Fruit fly (Drosophila melanogaster): ENCODE measurements around the gene CG15365.

The CG15365 gene

DNA sequence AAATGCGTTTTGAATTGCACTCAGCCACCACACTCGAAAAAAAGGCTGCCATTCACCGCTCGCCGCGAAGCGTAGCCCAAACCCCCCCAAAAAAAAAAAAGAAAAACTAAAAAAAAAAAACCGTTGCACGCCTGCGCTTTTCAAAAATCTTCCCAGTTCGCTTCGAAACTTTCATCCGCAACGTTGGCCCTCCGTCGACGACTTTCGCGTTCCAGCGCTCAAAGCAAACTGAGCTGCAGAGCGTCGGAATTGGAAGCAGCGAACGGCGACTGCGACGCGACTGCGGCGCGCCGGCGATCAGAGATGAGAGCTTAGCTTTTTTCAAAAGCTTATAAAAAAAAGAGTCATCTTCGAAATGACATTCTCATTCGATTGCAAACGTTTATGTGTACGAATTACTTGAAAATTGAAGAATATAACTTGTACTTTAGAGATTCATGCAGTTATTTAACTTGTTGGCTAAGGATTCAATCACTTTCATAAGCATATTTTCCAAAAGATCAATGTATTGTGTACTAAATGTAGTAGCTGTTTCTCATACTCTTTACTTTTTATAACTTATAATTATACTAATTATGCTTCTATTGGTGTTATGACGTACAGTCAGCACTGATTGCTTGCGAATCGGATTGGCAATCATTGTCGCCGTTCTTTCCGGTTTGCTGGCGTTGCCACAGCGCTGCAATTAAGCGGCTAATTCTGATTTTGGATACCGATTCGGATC lies at the start of gene CG15365 (continued):
- TF ChIP-seq fd59A (GFP tag; optimal IDR thresholded peaks at IDR 0.05), result peak; percentile 5
- peak; percentile 52 for TF ChIP-seq Sox102F (GFP tag; optimal IDR thresholded peaks at IDR 0.05)
- TF ChIP-seq Ets96B (tag; optimal IDR thresholded peaks at IDR 0.05), result no peak
- TF ChIP-seq Blimp-1 (GFP tag; optimal IDR thresholded peaks at IDR 0.05), result no peak
- TF ChIP-seq CG8632 (GFP tag; optimal IDR thresholded peaks at IDR 0.05), result no peak
- peak; percentile 39; the same call in 1 of the 2 replicates for TF ChIP-seq CG15336 (GFP tag; IDR thresholded peaks at IDR 0.05)
- no peak for TF ChIP-seq CG11762 (GFP tag; optimal IDR thresholded peaks at IDR 0.05; ENCODE audit: insufficient read depth)
- TF ChIP-seq topi (GFP tag; optimal IDR thresholded peaks at IDR 0.05), result peak; percentile 34
- peak; percentile 51 for TF ChIP-seq pdm3 (GFP tag; optimal IDR thresholded peaks at IDR 0.05)

- TF ChIP-seq eg (GFP tag; IDR thresholded peaks at IDR 0.05), result no peak
- TF ChIP-seq Eip78C (GFP tag), result peak; percentile 40
- TF ChIP-seq achi (GFP tag; optimal IDR thresholded peaks at IDR 0.05), result no peak
- TF ChIP-seq Met (GFP tag; optimal IDR thresholded peaks at IDR 0.05), result no peak
- peak; percentile 91 for TF ChIP-seq dsx (GFP tag; optimal IDR thresholded peaks at IDR 0.05; ENCODE audit: poor library complexity, severe bottlenecking)
Observed at dm6 chrX:9110155-9110909, 42.5 kb upstream of the CG15365 start.

DNA sequence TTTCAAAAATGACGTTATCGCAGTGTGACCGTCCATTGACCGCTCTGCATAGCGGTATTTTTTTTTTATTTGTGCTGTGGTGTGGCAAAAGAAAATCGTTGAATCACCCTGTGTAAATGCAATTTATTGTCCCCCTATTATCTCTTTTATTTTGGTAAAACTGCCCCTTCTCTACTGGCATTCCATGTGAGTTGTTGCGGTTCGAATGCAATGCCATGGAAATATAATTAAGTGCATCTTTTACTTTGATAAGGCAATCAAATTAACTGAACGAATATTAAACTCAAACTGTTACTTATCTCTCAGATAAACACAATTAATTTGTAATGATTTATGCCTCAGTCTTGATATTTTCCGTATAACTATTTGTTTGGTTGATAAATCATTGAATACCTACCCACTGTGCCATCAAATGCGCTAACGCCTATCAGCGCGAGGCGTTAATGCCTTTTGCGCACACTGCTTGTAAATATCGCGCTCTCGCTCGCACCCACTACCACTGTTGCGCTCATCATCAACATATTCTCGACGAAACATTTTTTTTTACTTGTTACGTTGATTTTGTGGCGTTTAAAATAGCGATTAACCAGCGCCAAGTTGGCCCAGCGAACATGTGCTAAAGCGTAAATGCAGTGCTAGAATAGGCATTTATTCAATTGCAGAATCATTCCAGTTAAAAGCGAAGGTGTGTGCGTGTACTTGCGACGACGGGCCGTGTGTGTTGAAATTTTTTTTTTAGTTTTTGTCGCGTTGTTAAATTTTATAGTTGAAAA lies 41.5 kb upstream of the CG15365 start:
- TF ChIP-seq CG1621 (tag; optimal IDR thresholded peaks at IDR 0.05), result peak; percentile 16
- peak; percentile 58 for TF ChIP-seq Eip75B (GFP tag; optimal IDR thresholded peaks at IDR 0.05)
- TF ChIP-seq Met (GFP tag; optimal IDR thresholded peaks at IDR 0.05), result peak; percentile 65
- TF ChIP-seq ss (GFP tag; optimal IDR thresholded peaks at IDR 0.05), result peak in 1 of 2 experiments; percentile 25
- TF ChIP-seq topi (GFP tag; optimal IDR thresholded peaks at IDR 0.05), result peak; percentile 69
- TF ChIP-seq salr (GFP tag; optimal IDR thresholded peaks at IDR 0.05), result peak; percentile 1 to 46
- peak; percentile 81 for TF ChIP-seq Eip78C (GFP tag)
- no peak for TF ChIP-seq CG3919 (GFP tag; optimal IDR thresholded peaks at IDR 0.05)
- TF ChIP-seq vri (GFP tag; optimal IDR thresholded peaks at IDR 0.05), result no peak
- no peak for TF ChIP-seq svp (GFP tag)
- TF ChIP-seq Hr39 (GFP tag; optimal IDR thresholded peaks at IDR 0.05), result peak; percentile 71
- TF ChIP-seq Lpt (GFP tag; optimal IDR thresholded peaks at IDR 0.05), result no peak
- peak; percentile 66 for TF ChIP-seq CG31627 (GFP tag; optimal IDR thresholded peaks at IDR 0.05)
- TF ChIP-seq CG10669 (GFP tag; optimal IDR thresholded peaks at IDR 0.05), result peak; percentile 46
- peak; percentile 21 for TF ChIP-seq CG34406 (GFP tag; optimal IDR thresholded peaks at IDR 0.05)
- TF ChIP-seq CG16779 (tag; optimal IDR thresholded peaks at IDR 0.05), result no peak
- TF ChIP-seq Ets96B (tag; optimal IDR thresholded peaks at IDR 0.05), result peak; percentile 23
- TF ChIP-seq fkh (GFP tag; optimal IDR thresholded peaks at IDR 0.05), result peak; percentile 75
- TF ChIP-seq lz (GFP tag; optimal IDR thresholded peaks at IDR 0.05), result peak; percentile 55
- no peak for TF ChIP-seq CG6808 (GFP tag; optimal IDR thresholded peaks at IDR 0.05)
- peak; percentile 53 for TF ChIP-seq Sox15 (GFP tag; optimal IDR thresholded peaks at IDR 0.05)
- peak; percentile 67 for TF ChIP-seq pdm3 (GFP tag; optimal IDR thresholded peaks at IDR 0.05)
- TF ChIP-seq Ets21C (GFP tag; optimal IDR thresholded peaks at IDR 0.05), result peak; percentile 61
- no peak for TF ChIP-seq CG6276 (GFP tag; optimal IDR thresholded peaks at IDR 0.05)
- no peak for TF ChIP-seq Eip93F (GFP tag; optimal IDR thresholded peaks at IDR 0.05)
- TF ChIP-seq CG6792 (GFP tag; optimal IDR thresholded peaks at IDR 0.05), result peak; percentile 42
- TF ChIP-seq Sox102F (GFP tag; optimal IDR thresholded peaks at IDR 0.05), result no peak
- peak; percentile 46 for TF ChIP-seq CG8632 (GFP tag; optimal IDR thresholded peaks at IDR 0.05)
- peak; percentile 67 for TF ChIP-seq achi (GFP tag; optimal IDR thresholded peaks at IDR 0.05)
- no peak for TF ChIP-seq CG9139 (GFP tag; optimal IDR thresholded peaks at IDR 0.05)
- TF ChIP-seq CG7368 (GFP tag; optimal IDR thresholded peaks at IDR 0.05), result no peak
- peak; percentile 19 for TF ChIP-seq CG6854 (GFP tag; optimal IDR thresholded peaks at IDR 0.05)
- TF ChIP-seq Hr38 (GFP tag; optimal IDR thresholded peaks at IDR 0.05), result no peak
- no peak for TF ChIP-seq Blimp-1 (GFP tag; optimal IDR thresholded peaks at IDR 0.05)
- TF ChIP-seq CG32006 (GFP tag; optimal IDR thresholded peaks at IDR 0.05), result peak; percentile 66
- peak; percentile 36; the same call in 1 of the 2 replicates for TF ChIP-seq CG15336 (GFP tag; IDR thresholded peaks at IDR 0.05)
- peak; percentile 48; the same call in 2 of the 3 replicates for TF ChIP-seq CG8119 (GFP tag; IDR thresholded peaks at IDR 0.05)
- TF ChIP-seq eg (GFP tag; IDR thresholded peaks at IDR 0.05), result no peak
